Worm (Caenorhabditis elegans) whole organism, L1 larva: ENCODE results near the gene fbxb-17.
"Not testable (repeated sequence)": the region's sequence is repeated elsewhere in the genome, so short reads cannot be mapped to it uniquely, and the experiment has no call there.

ENCODE experiments used
- C16A3.4 ChIP-seq: fragments of 150-350 bp; optimal IDR thresholded peaks from 2 replicates; lab custom pipeline; 2014; ENCODE audit warnings: missing biosample characterization, missing genetic modification characterization
- F16B12.6 ChIP-seq: fragments of 150-350 bp; optimal IDR thresholded peaks from 2 replicates; lab custom pipeline; 2014; ENCODE audit warnings: missing biosample characterization, missing genetic modification characterization
- aha-1 ChIP-seq: fragments of 150-350 bp; optimal IDR thresholded peaks from 2 replicates; lab custom pipeline; 2014; ENCODE audit warnings: missing biosample characterization, missing genetic modification characterization
- aly-2 ChIP-seq: fragments of 150-350 bp; optimal IDR thresholded peaks from 2 replicates; lab custom pipeline; 2014; ENCODE audit warnings: missing biosample characterization, missing genetic modification characterization
- ceh-63 ChIP-seq: fragments of 200-800 bp; sonication (Bioruptor generic); optimal IDR thresholded peaks from 2 replicates; lab custom pipeline; 2018; ENCODE audit warnings: mild to moderate bottlenecking, missing genetic modification characterization, missing compliant biosample characterization
- ceh-82 ChIP-seq, 3 experiments: fragments of 150-350 bp in 1 of 3; sonication (generic microtip) in 2 of 3; optimal IDR thresholded peaks; 2 replicates each; lab custom pipeline; 2014 to 2017; ENCODE audit warnings: missing biosample characterization in 3 of 3, missing genetic modification characterization in 3 of 3
- ceh-88 ChIP-seq: fragments of 200-800 bp; sonication (Bioruptor generic); IDR thresholded peaks from 2 replicates; pipeline ENCODE4 v1.3.6; 2022; ENCODE audit warnings: missing genetic modification characterization, missing compliant biosample characterization
- ceh-90 ChIP-seq: sonication (generic microtip); optimal IDR thresholded peaks from 2 replicates; lab custom pipeline; 2016; ENCODE audit warnings: missing genetic modification characterization, missing compliant biosample characterization
- ces-1 ChIP-seq: fragments of 150-350 bp; optimal IDR thresholded peaks from 2 replicates; lab custom pipeline; 2014; ENCODE audit warnings: missing biosample characterization, missing genetic modification reagents, missing genetic modification characterization
- dpl-1 ChIP-seq, 3 experiments: fragments of 150-350 bp in 2 of 3; sonication (generic microtip) in 1 of 3; optimal IDR thresholded peaks; 2 replicates each; lab custom pipeline; 2014 to 2017; ENCODE audit warnings: missing biosample characterization in 3 of 3, missing genetic modification characterization in 3 of 3, missing genetic modification reagents in 3 of 3
- dsc-1 ChIP-seq: sonication (generic microtip); optimal IDR thresholded peaks from 2 replicates; lab custom pipeline; 2016; ENCODE audit warnings: mild to moderate bottlenecking, missing genetic modification characterization, missing compliant biosample characterization
- efl-1 ChIP-seq, 4 experiments: fragments of 150-350 bp; optimal IDR thresholded peaks in 3 of 4; peaks in 1 of 4; 1 replicate in 1 of 4; 2 replicates in 3 of 4; lab custom pipeline; 2014; ENCODE audit warnings: missing biosample characterization in 2 of 4, missing genetic modification characterization in 2 of 4, missing genetic modification reagents in 2 of 4
- efl-3 ChIP-seq: fragments of 200-800 bp; sonication (Bioruptor generic); optimal IDR thresholded peaks from 2 replicates; lab custom pipeline; 2018; ENCODE audit warnings: mild to moderate bottlenecking, missing genetic modification characterization, missing compliant biosample characterization
- egl-13 ChIP-seq: sonication (generic microtip); optimal IDR thresholded peaks from 2 replicates; lab custom pipeline; 2016; ENCODE audit warnings: missing genotype, missing genetic modification reagents, missing genetic modification characterization, missing compliant biosample characterization
- elt-2 ChIP-seq: sonication (generic microtip); optimal IDR thresholded peaks from 2 replicates; lab custom pipeline; 2016; ENCODE audit warnings: missing genetic modification characterization, mild to moderate bottlenecking, inconsistent platforms, missing compliant biosample characterization, missing genetic modification reagents
- ets-5 ChIP-seq: fragments of 200-800 bp; sonication (Bioruptor generic); IDR thresholded peaks from 2 replicates; pipeline ENCODE4 v1.3.6; 2022; ENCODE audit warnings: missing genetic modification characterization, missing compliant biosample characterization
- fkh-10 ChIP-seq: sonication (generic microtip); optimal IDR thresholded peaks from 2 replicates; lab custom pipeline; 2017; ENCODE audit warnings: missing biosample characterization, missing genetic modification reagents, missing genetic modification characterization
- hlh-17 ChIP-seq: fragments of 200-800 bp; sonication (Bioruptor generic); optimal IDR thresholded peaks from 2 replicates; lab custom pipeline; 2018; ENCODE audit warnings: missing genetic modification characterization, mild to moderate bottlenecking, missing compliant biosample characterization, moderate library complexity, borderline replicate concordance
- hlh-4 ChIP-seq: sonication (generic microtip); optimal IDR thresholded peaks from 2 replicates; lab custom pipeline; 2016; ENCODE audit warnings: mild to moderate bottlenecking, missing genetic modification characterization, missing compliant biosample characterization
- hpl-2 ChIP-seq: fragments of 150-350 bp; optimal IDR thresholded peaks from 2 replicates; lab custom pipeline; 2014; ENCODE audit warnings: missing biosample characterization, missing genetic modification reagents, missing genetic modification characterization
- irx-1 ChIP-seq: sonication (generic microtip); optimal IDR thresholded peaks from 2 replicates; lab custom pipeline; 2016; ENCODE audit warnings: missing genetic modification characterization, missing compliant biosample characterization
- lin-13 ChIP-seq: fragments of 150-350 bp; optimal IDR thresholded peaks from 2 replicates; lab custom pipeline; 2014; ENCODE audit warnings: missing biosample characterization, missing genetic modification reagents, missing genetic modification characterization
- lin-14 ChIP-seq: fragments of 200-800 bp; sonication (Bioruptor generic); optimal IDR thresholded peaks from 2 replicates; lab custom pipeline; 2018; ENCODE audit warnings: mild to moderate bottlenecking, missing genetic modification characterization, moderate library complexity, missing compliant biosample characterization
- lin-35 ChIP-seq, 2 experiments: fragments of 150-350 bp; optimal IDR thresholded peaks; 2 replicates each; lab custom pipeline; 2014; ENCODE audit warnings: missing biosample characterization in 2 of 2, missing genetic modification characterization in 2 of 2, missing genetic modification reagents in 2 of 2
- lir-3 ChIP-seq: sonication (generic microtip); optimal IDR thresholded peaks from 2 replicates; lab custom pipeline; 2016; ENCODE audit warnings: mild to moderate bottlenecking, missing genetic modification characterization, moderate library complexity, missing compliant biosample characterization; ENCODE audit not compliant: poor library complexity
- lsy-2 ChIP-seq, 2 experiments: fragments of 150-350 bp; optimal IDR thresholded peaks; 2 replicates each; lab custom pipeline; 2014; ENCODE audit warnings: missing biosample characterization in 2 of 2, missing genetic modification characterization in 2 of 2
- mdl-1 ChIP-seq, 2 experiments: fragments of 150-350 bp; optimal IDR thresholded peaks; 2 replicates each; lab custom pipeline; 2014 to 2017; ENCODE audit warnings: missing biosample characterization in 2 of 2, missing genetic modification characterization in 2 of 2, inconsistent platforms in 1 of 2
- mef-2 ChIP-seq: fragments of 150-350 bp; optimal IDR thresholded peaks from 2 replicates; lab custom pipeline; 2014; ENCODE audit warnings: missing biosample characterization, missing genetic modification characterization
- nhr-11 ChIP-seq: fragments of 150-350 bp; optimal IDR thresholded peaks from 2 replicates; lab custom pipeline; 2014; ENCODE audit warnings: missing biosample characterization, missing genetic modification characterization
- nhr-19 ChIP-seq: fragments of 200-800 bp; sonication (Bioruptor generic); conservative IDR thresholded peaks from 2 replicates; pipeline ENCODE4 v1.3.6; 2022; ENCODE audit warnings: missing genetic modification characterization, missing compliant biosample characterization
- nhr-20 ChIP-seq: sonication (generic microtip); optimal IDR thresholded peaks from 2 replicates; lab custom pipeline; 2016; ENCODE audit warnings: mild to moderate bottlenecking, missing genetic modification characterization, missing compliant biosample characterization
- nhr-237 ChIP-seq: fragments of 150-350 bp; optimal IDR thresholded peaks from 2 replicates; lab custom pipeline; 2014; ENCODE audit warnings: missing biosample characterization, missing genetic modification characterization
- nhr-28 ChIP-seq: fragments of 150-350 bp; optimal IDR thresholded peaks from 2 replicates; lab custom pipeline; 2014; ENCODE audit warnings: missing biosample characterization, missing genetic modification characterization
- nhr-47 ChIP-seq: sonication (generic microtip); optimal IDR thresholded peaks from 2 replicates; lab custom pipeline; 2016; ENCODE audit warnings: mild to moderate bottlenecking, missing genetic modification characterization, moderate library complexity, missing compliant biosample characterization
- swsn-7 ChIP-seq: sonication (generic microtip); optimal IDR thresholded peaks from 2 replicates; lab custom pipeline; 2016; ENCODE audit warnings: missing genetic modification characterization, missing compliant biosample characterization
- tbx-2 ChIP-seq: sonication (generic microtip); optimal IDR thresholded peaks from 2 replicates; lab custom pipeline; 2016; ENCODE audit warnings: missing genetic modification characterization, missing compliant biosample characterization
- unc-130 ChIP-seq: fragments of 150-350 bp; optimal IDR thresholded peaks from 2 replicates; lab custom pipeline; 2017; ENCODE audit warnings: missing biosample characterization, missing genetic modification characterization, inconsistent platforms
- unc-30 ChIP-seq: sonication (generic microtip); optimal IDR thresholded peaks from 2 replicates; lab custom pipeline; 2017; ENCODE audit warnings: missing biosample characterization, missing genetic modification characterization
- unc-98 ChIP-seq: fragments of 200-800 bp; sonication (Bioruptor generic); IDR thresholded peaks from 2 replicates; pipeline ENCODE4 v1.3.6; 2022; ENCODE audit warnings: missing genetic modification characterization, missing compliant biosample characterization
- ztf-4 ChIP-seq: fragments of 150-350 bp; optimal IDR thresholded peaks from 2 replicates; lab custom pipeline; 2014; ENCODE audit warnings: missing biosample characterization, missing genetic modification characterization

fbxb-17 gene

DNA sequence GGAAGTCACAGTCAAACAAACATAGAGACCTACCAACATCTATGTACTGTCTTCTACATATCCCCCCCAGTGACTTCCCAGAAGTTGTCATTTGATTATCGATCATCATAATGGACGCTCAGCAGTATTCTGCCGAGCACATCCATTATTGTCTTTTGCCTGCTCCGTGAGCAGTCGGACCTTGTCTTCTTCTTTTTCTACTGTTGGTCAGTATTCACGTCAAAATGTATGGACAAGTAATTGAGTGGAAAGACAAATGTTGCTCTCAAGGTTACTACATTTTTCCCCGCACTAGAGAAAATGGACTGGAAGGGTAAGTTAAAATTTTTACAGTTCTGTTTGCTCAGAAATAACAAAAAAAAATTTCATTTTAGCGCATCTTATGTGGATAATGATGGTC, 21.3 kb upstream of the fbxb-17 start, which contains the start of gene btb-12:
TSS of gene btb-12 (plus strand) at position 301 of the 400 bp plus-strand sequence.
- no peak for TF ChIP-seq lin-14 (GFP tag; lab: Kevin White, UChicago)
- no peak for TF ChIP-seq ceh-82 (tag; optimal IDR thresholded peaks at IDR 0.05; lab: Kevin White, UChicago)
- TF ChIP-seq nhr-47: no peak
- no peak for TF ChIP-seq aha-1 (tag; lab: Kevin White, UChicago)
- TF ChIP-seq nhr-28 (tag; lab: Kevin White, UChicago): no peak

DNA sequence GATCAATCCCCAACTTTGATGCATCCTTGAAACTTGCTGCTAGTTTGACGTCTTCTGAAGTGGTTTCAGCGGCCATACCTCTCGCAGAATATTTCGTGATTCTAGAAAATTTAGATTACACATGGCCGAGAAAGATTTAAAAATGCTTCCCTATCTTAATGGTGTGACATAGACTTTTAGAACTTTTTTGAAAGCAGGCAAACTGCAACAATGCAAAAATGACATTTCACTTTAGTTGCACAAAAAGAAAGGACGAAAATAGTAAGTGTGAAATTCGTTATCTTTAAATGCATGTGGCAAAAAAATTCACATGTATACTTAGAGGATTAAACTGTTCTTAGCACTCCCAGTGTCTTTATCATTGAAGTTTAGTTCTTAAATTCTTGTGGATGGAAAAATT, 19.0 kb upstream of the fbxb-17 start, which contains the start of gene ZC204.12:
TSS of gene ZC204.12 (minus strand) at position 101 of the 400 bp plus-strand sequence.
- TF ChIP-seq hlh-17 (GFP tag; lab: Kevin White, UChicago) (no peak), lir-3 (tag; lab: Kevin White, UChicago) (no peak), unc-98 (no peak), egl-13 (tag; lab: Kevin White, UChicago) (no peak), unc-30 (tag; lab: Kevin White, UChicago) (no peak), unc-130 (no peak), ztf-4 (no peak), C16A3.4 (no peak), dsc-1 (tag; lab: Kevin White, UChicago) (no peak), elt-2 (no peak), nhr-11 (tag; lab: Kevin White, UChicago) (no peak), swsn-7 (no peak), ces-1 (no peak), aly-2 (tag; lab: Kevin White, UChicago) (no peak)

DNA sequence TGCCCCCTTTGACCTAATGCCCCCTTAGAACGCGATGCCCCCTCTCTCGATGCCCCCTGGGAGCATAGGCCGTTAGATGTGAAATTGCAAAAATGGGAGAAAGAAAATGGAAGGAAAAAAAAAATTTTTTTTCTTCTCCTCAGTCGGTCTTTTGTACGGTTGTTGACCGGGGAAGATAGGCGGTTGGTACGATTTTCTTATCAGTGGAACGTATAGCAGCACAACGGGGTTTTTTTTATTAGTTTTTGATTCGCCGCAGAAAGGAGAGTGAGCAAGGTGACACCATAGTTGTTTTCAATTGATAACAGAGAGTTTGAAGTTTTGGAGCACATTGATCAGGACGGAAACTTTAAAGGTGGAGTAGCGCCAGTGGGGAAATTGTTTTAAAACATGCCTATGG, 16.5 kb upstream of the fbxb-17 start:
- peak; percentile 74 for TF ChIP-seq elt-2

DNA sequence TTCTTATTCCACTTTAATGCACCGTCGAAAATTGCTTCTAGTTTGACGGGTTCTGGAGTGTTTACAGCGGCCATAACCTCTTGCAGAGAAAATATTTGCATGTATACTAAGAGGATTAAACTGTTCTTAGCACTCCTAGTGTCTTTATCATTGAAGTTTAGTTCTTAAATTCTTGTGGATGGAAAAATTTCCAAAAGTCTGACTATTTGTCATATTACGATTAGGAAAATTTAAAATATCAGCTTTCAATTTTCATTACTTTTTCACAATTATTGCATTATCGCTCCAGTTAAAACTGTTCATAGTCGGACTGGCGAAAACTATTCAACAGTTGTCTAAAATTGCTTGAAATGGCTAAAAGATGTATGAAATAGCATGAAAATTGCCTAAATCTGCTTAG, 15.3 kb upstream of the fbxb-17 start, which contains the start of gene ZC204.13:
TSS of gene ZC204.13 (minus strand) at position 101 of the 400 bp plus-strand sequence.
- TF ChIP-seq mdl-1 (tag; optimal IDR thresholded peaks at IDR 0.05; lab: Kevin White, UChicago); lin-13 (GFP tag; lab: Kevin White, UChicago); nhr-20 (tag; lab: Kevin White, UChicago): not testable (repeated sequence)

DNA sequence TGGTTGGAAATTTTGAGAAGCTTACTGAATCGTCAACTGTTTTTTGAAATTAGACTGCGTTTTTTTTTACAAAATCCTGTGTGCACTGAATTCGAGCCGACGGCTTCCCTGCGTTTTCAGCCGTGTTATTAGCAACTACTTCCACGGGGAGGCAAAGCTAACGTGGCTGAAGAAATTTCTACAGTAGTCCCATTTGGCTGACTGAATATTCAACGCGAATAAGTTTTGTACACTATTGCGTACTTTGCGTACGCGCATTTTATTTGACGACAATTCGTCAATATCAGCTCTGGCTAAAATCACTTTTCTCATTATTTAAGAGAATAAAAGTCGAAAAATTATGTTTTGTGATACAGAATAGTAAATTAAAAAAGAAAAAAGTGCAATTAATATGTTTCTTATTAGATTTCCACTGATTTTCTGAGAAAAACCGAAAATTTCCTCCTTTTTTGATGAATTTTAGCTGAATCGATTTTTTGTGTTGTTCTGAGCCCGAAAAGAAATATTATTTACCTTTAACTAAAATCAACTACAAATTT, 14.8 kb upstream of the fbxb-17 start:
- peak; percentile 41 for TF ChIP-seq nhr-19 (GFP tag; lab: Robert Waterston, UW)
- TF ChIP-seq ceh-88 (GFP tag; lab: Robert Waterston, UW): peak; percentile 54
- peak in 1 of 2 experiments; percentile 9 for TF ChIP-seq efl-1 (optimal IDR thresholded peaks at IDR 0.05; lab: Kevin White, UChicago)
- TF ChIP-seq efl-1 (GFP tag; optimal IDR thresholded peaks at IDR 0.05 in 1 of 2; lab: Kevin White, UChicago): not testable (repeated sequence)
- peak in 1 of 2 experiments; percentile 55 for TF ChIP-seq lsy-2 (tag; optimal IDR thresholded peaks at IDR 0.05; lab: Kevin White, UChicago)

DNA sequence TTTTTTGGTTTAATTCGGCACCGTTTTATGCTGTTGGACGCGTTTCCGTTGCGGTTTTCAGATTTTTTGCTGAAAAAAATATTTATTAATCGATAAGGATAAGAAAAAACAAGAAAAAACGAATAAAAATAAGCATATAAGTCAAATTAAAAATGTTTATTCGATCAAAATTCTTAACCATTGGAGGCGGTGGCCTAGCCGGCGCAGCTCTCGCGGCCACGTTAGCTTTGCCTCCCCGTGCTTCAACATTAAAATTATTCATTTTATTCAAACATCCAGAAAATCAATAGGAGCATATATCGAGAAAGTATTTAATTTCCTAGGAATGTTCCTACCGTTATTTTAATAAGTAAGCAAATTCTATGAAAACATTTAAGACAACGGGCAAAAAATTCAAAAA, 13.3 kb upstream of the fbxb-17 start, which contains the start of gene ZC204.14:
TSS of gene ZC204.14 (minus strand) at position 69 of the 400 bp plus-strand sequence.
- TF ChIP-seq hlh-4 (no peak), nhr-20 (tag; lab: Kevin White, UChicago) (no peak), lsy-2 (tag; optimal IDR thresholded peaks at IDR 0.05; lab: Kevin White, UChicago) (peak in 1 of 2 experiments; percentile 46), nhr-237 (tag; lab: Kevin White, UChicago) (no peak), unc-130 (no peak)

DNA sequence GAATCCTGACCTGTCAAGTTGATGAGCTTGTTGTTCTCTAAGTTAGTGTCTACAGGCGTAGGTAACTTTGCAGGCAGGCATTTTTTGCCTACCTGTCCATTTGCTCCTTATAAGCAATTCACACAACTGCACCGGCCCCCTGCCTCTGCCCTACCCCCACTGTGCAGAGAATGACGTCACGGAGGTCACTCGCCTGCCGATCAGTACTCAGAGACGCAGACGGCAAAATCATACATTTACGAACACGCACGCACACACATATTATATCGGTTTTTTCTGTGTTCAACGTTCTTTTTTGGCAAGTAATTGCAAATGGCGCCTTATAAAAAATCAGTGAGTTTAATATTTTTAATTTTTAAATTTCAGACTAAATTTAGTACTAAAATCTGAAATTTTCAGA, 12.7 kb upstream of the fbxb-17 start, which contains the start of gene duxl-1:
TSS of gene duxl-1 (plus strand) at position 184 of the 400 bp plus-strand sequence.
- TF ChIP-seq fkh-10 (GFP tag; lab: Kevin White, UChicago) (no peak), dpl-1 (GFP tag; optimal IDR thresholded peaks at IDR 0.05; lab: Kevin White, UChicago) (peak in 2 of 3 experiments; percentile 7 to 15), ceh-90 (tag; lab: Kevin White, UChicago) (no peak), lin-13 (GFP tag; lab: Kevin White, UChicago) (no peak), ets-5 (GFP tag; lab: Robert Waterston, UW) (no peak), hpl-2 (GFP tag; lab: Kevin White, UChicago) (no peak), F16B12.6 (tag; lab: Kevin White, UChicago) (no peak), irx-1 (tag; lab: Kevin White, UChicago) (no peak), efl-3 (GFP tag; lab: Kevin White, UChicago) (no peak), nhr-20 (tag; lab: Kevin White, UChicago) (peak; percentile 13), tbx-2 (tag; lab: Kevin White, UChicago) (no peak), nhr-47 (no peak), mef-2 (tag; lab: Kevin White, UChicago) (no peak), ceh-63 (no peak), elt-2 (peak; percentile 3), lin-35 (GFP tag; optimal IDR thresholded peaks at IDR 0.05; lab: Kevin White, UChicago) (peak in 1 of 2 experiments; percentile 44)
